Fruit fly (Drosophila melanogaster) whole organism, embryonic: Measurements from ENCODE around the gene dbf.

Experiments used
- CG1024 ChIP-seq: fragments of 200-800 bp; sonication (Bioruptor generic); IDR thresholded peaks from 2 replicates; pipeline ENCODE4 v1.3.6; 2022; ENCODE audit warnings: missing biosample characterization, missing genetic modification characterization
- CG10959 ChIP-seq: fragments of 200-800 bp; sonication (Bioruptor generic); IDR thresholded peaks from 2 replicates; pipeline ENCODE4 v1.3.6; 2022; ENCODE audit warnings: missing biosample characterization, missing genetic modification characterization
- CG11504 ChIP-seq: fragments of 200-800 bp; sonication (Bioruptor generic); optimal IDR thresholded peaks from 3 replicates; lab custom pipeline; 2019; ENCODE audit warnings: missing biosample characterization, mild to moderate bottlenecking, missing genetic modification characterization, moderate library complexity
- CG12236 ChIP-seq: fragments of 200-800 bp; sonication (Bioruptor generic); optimal IDR thresholded peaks from 2 replicates; lab custom pipeline; 2016; ENCODE audit warnings: missing biosample characterization, missing genetic modification characterization
- CG14014 ChIP-seq: fragments of 200-800 bp; sonication (Bioruptor generic); IDR thresholded peaks from 2 replicates; pipeline ENCODE4 v1.3.6; 2022; ENCODE audit warnings: missing biosample characterization, missing genetic modification characterization
- CG15479 ChIP-seq: fragments of 200-800 bp; sonication (Bioruptor generic); optimal IDR thresholded peaks from 3 replicates; lab custom pipeline; 2019; ENCODE audit warnings: missing biosample characterization, mild to moderate bottlenecking, missing genetic modification characterization, moderate library complexity
- CG2199 ChIP-seq: fragments of 200-800 bp; sonication (Bioruptor generic); IDR thresholded peaks from 3 replicates; pipeline ENCODE4 v1.3.6; 2022; ENCODE audit warnings: missing biosample characterization, missing genetic modification characterization
- CG2678 ChIP-seq: fragments of 200-800 bp; sonication (Bioruptor generic); optimal IDR thresholded peaks from 3 replicates; lab custom pipeline; 2019; ENCODE audit warnings: missing biosample characterization, mild to moderate bottlenecking, missing genetic modification characterization, moderate library complexity
- CG31441 ChIP-seq: fragments of 200-800 bp; sonication (Bioruptor generic); IDR thresholded peaks from 2 replicates; pipeline ENCODE4 v1.3.6; 2022; ENCODE audit warnings: missing biosample characterization, missing genetic modification characterization
- CG3995 ChIP-seq: fragments of 200-800 bp; sonication (Bioruptor generic); optimal IDR thresholded peaks from 3 replicates; lab custom pipeline; 2016; ENCODE audit warnings: missing biosample characterization, missing genetic modification characterization
- Camta ChIP-seq: fragments of 200-800 bp; sonication (Bioruptor generic); optimal IDR thresholded peaks from 2 replicates; lab custom pipeline; 2016; ENCODE audit warnings: missing biosample characterization, missing genetic modification characterization
- Chrac-16 ChIP-seq: fragments of 200-800 bp; sonication (Bioruptor generic); optimal IDR thresholded peaks from 3 replicates; lab custom pipeline; 2016; ENCODE audit warnings: missing biosample characterization, missing genetic modification characterization
- Dip3 ChIP-seq: fragments of 200-800 bp; sonication (Bioruptor generic); optimal IDR thresholded peaks from 3 replicates; lab custom pipeline; 2016; ENCODE audit warnings: missing biosample characterization, missing genetic modification characterization
- Drgx ChIP-seq: fragments of 200-800 bp; sonication (Bioruptor generic); IDR thresholded peaks from 2 replicates; pipeline ENCODE4 v1.3.6; 2022; ENCODE audit warnings: missing biosample characterization, missing genetic modification characterization
- Eip74EF ChIP-seq, 2 experiments: fragments of 200-800 bp in 1 of 2; fragments of >200 bp in 1 of 2; sonication (Bioruptor generic) in 1 of 2; optimal IDR thresholded peaks; 2 replicates each; lab custom pipeline; 2017 to 2019; ENCODE audit warnings: missing biosample characterization in 2 of 2, missing genetic modification characterization in 2 of 2, mild to moderate bottlenecking in 1 of 2, moderate library complexity in 1 of 2
- Elba2 ChIP-seq: fragments of 200-800 bp; sonication (Bioruptor generic); optimal IDR thresholded peaks from 3 replicates; lab custom pipeline; 2016; ENCODE audit warnings: missing biosample characterization, missing genetic modification characterization
- Gug ChIP-seq: fragments of 200-800 bp; sonication (Bioruptor generic); IDR thresholded peaks from 4 replicates; pipeline ENCODE4 v1.3.6; 2022; ENCODE audit warnings: missing biosample characterization, missing genetic modification characterization
- NFAT ChIP-seq: fragments of 200-800 bp; sonication (Bioruptor generic); IDR thresholded peaks from 2 replicates; pipeline ENCODE4 v1.3.6; 2022; ENCODE audit warnings: missing biosample characterization, missing genetic modification characterization
- Nf-YC ChIP-seq: fragments of 200-800 bp; optimal IDR thresholded peaks from 3 replicates; lab custom pipeline; 2019; ENCODE audit warnings: missing biosample characterization, mild to moderate bottlenecking, missing genetic modification characterization, moderate library complexity
- Sin3A ChIP-seq: fragments of >200 bp; optimal IDR thresholded peaks from 2 replicates; lab custom pipeline; 2018
- Xrp1 ChIP-seq: fragments of 200-800 bp; sonication (Bioruptor generic); IDR thresholded peaks from 2 replicates; pipeline ENCODE4 v1.3.6; 2022; ENCODE audit warnings: missing biosample characterization, missing genetic modification characterization
- cato ChIP-seq: fragments of 200-800 bp; sonication (Bioruptor generic); optimal IDR thresholded peaks from 2 replicates; lab custom pipeline; 2016; ENCODE audit warnings: missing biosample characterization, missing genetic modification characterization, borderline replicate concordance
- crol ChIP-seq: fragments of 200-800 bp; sonication (Bioruptor generic); IDR thresholded peaks from 2 replicates; pipeline ENCODE4 v1.3.6; 2022; ENCODE audit warnings: missing biosample characterization, missing genetic modification characterization
- dysf ChIP-seq: fragments of 200-800 bp; sonication (Bioruptor generic); IDR thresholded peaks from 3 replicates; pipeline ENCODE4 v1.3.6; 2022; ENCODE audit warnings: missing biosample characterization, missing genetic modification characterization
- ems ChIP-seq: fragments of 200-800 bp; sonication (Bioruptor generic); optimal IDR thresholded peaks from 3 replicates; lab custom pipeline; 2016; ENCODE audit warnings: missing biosample characterization, missing genetic modification characterization
- her ChIP-seq: fragments of 200-800 bp; sonication (Bioruptor generic); optimal IDR thresholded peaks from 2 replicates; lab custom pipeline; 2016; ENCODE audit warnings: missing biosample characterization, missing genetic modification characterization
- insv ChIP-seq, 2 experiments: fragments of 200-800 bp; sonication (Bioruptor generic); optimal IDR thresholded peaks; 3 replicates each; lab custom pipeline; 2016 to 2018; ENCODE audit warnings: missing biosample characterization in 2 of 2, missing genetic modification characterization in 2 of 2
- knrl ChIP-seq: fragments of 200-800 bp; sonication (Bioruptor generic); IDR thresholded peaks from 3 replicates; pipeline ENCODE4 v1.3.6; 2022; ENCODE audit warnings: missing biosample characterization, missing genetic modification characterization; ENCODE audit not compliant: partially characterized antibody
- lab ChIP-seq: fragments of 200-800 bp; sonication (Bioruptor generic); optimal IDR thresholded peaks from 3 replicates; lab custom pipeline; 2017; ENCODE audit warnings: missing biosample characterization, missing genetic modification characterization, mild to moderate bottlenecking, moderate library complexity, missing genetic modification reagents
- oc ChIP-seq: fragments of 200-800 bp; sonication (Bioruptor generic); optimal IDR thresholded peaks from 2 replicates; lab custom pipeline; 2018; ENCODE audit warnings: missing biosample characterization, mild to moderate bottlenecking, missing genetic modification characterization, moderate library complexity
- repo ChIP-seq: fragments of 200-800 bp; sonication (Bioruptor generic); optimal IDR thresholded peaks from 2 replicates; lab custom pipeline; 2016; ENCODE audit warnings: missing biosample characterization, missing genetic modification characterization
- slou ChIP-seq: fragments of 200-800 bp; sonication (Bioruptor generic); optimal IDR thresholded peaks from 3 replicates; lab custom pipeline; 2016; ENCODE audit warnings: missing biosample characterization, missing genetic modification characterization
- sqz ChIP-seq: fragments of 200-800 bp; sonication (Bioruptor generic); optimal IDR thresholded peaks from 3 replicates; lab custom pipeline; 2018; ENCODE audit warnings: missing biosample characterization, mild to moderate bottlenecking, missing genetic modification characterization
- stwl ChIP-seq: fragments of 200-800 bp; sonication (Bioruptor generic); optimal IDR thresholded peaks from 3 replicates; lab custom pipeline; 2018; ENCODE audit warnings: missing biosample characterization, mild to moderate bottlenecking, missing genetic modification characterization, moderate library complexity
- zen ChIP-seq: fragments of 200-800 bp; sonication (Bioruptor generic); optimal IDR thresholded peaks from 3 replicates; lab custom pipeline; 2018; ENCODE audit warnings: missing biosample characterization, mild to moderate bottlenecking, missing genetic modification characterization, moderate library complexity

The dbf gene

DNA sequence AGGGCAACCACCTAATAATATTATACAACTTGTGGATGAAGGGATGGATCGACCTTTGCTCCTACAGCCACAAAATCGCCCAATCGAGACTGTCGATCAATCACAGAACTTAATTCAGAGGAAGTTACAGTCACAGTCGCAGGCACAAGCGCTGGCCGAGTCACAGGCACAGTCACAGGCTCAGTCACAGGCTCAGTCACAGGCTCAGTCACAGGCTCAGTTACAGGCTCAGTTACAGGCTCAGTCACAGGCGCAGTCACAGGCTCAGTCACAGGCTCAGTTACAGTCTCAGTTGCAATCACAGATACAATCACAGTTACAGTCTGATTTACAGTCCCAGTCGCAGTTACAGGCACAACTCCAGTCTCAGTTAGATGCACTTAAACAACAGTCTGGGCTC, 4.7 kb upstream of the dbf start:
- TF ChIP-seq Eip74EF (GFP tag; optimal IDR thresholded peaks at IDR 0.05; lab: Kevin White, UChicago) = no peak
- no peak for TF ChIP-seq Nf-YC
- no peak for TF ChIP-seq ems (GFP tag; lab: Kevin White, UChicago)
- TF ChIP-seq slou = no peak
- TF ChIP-seq CG31441 (GFP tag; lab: Robert Waterston, UW) = peak; percentile 59; the same call in 1 of the 2 replicates
- peak; percentile 6 for TF ChIP-seq stwl
- 0 out of 2 replicates have a peak, but pooled peaks have one; percentile 13 for TF ChIP-seq CG10959 (GFP tag; lab: Robert Waterston, UW)
- TF ChIP-seq insv (GFP tag; optimal IDR thresholded peaks at IDR 0.05; lab: Kevin White, UChicago) = peak in 1 of 2 experiments; percentile 77
- no peak for TF ChIP-seq Dip3 (GFP tag; lab: Kevin White, UChicago)
- TF ChIP-seq crol = no peak
- TF ChIP-seq NFAT (GFP tag; lab: Robert Waterston, UW) = no peak
- TF ChIP-seq CG3995 (GFP tag; lab: Kevin White, UChicago) = peak; percentile 80
- TF ChIP-seq Drgx (GFP tag; lab: Robert Waterston, UW) = no peak
- peak; percentile 52 for TF ChIP-seq Elba2 (GFP tag; lab: Kevin White, UChicago)
- no peak for TF ChIP-seq lab (GFP tag; lab: Kevin White, UChicago)
- TF ChIP-seq Chrac-16 (GFP tag; lab: Kevin White, UChicago) = no peak
- no peak for TF ChIP-seq Xrp1 (GFP tag; lab: Robert Waterston, UW)
- no peak for TF ChIP-seq CG2678 (tag; lab: Kevin White, UChicago)
- TF ChIP-seq CG14014 (GFP tag; lab: Robert Waterston, UW) = no peak
- TF ChIP-seq, all 482 proteins: peak for 6

- TF ChIP-seq Elba2 (GFP tag; lab: Kevin White, UChicago) = peak; percentile 99
- peak; percentile 75 for TF ChIP-seq CG3995 (GFP tag; lab: Kevin White, UChicago)
- TF ChIP-seq dysf (GFP tag; lab: Robert Waterston, UW) = no peak
- peak in 1 of 2 experiments; percentile 91 for TF ChIP-seq insv (GFP tag; optimal IDR thresholded peaks at IDR 0.05; lab: Kevin White, UChicago)
- peak; percentile 41 for TF ChIP-seq zen (tag; lab: Kevin White, UChicago)
- 0 out of 2 replicates have a peak, but pooled peaks have one; percentile 48 for TF ChIP-seq CG31441 (GFP tag; lab: Robert Waterston, UW)
- TF ChIP-seq repo (GFP tag; lab: Kevin White, UChicago) = no peak
Measured at dm6 chr2L:10647720-10648349, 3.6 kb upstream of the dbf start.

DNA sequence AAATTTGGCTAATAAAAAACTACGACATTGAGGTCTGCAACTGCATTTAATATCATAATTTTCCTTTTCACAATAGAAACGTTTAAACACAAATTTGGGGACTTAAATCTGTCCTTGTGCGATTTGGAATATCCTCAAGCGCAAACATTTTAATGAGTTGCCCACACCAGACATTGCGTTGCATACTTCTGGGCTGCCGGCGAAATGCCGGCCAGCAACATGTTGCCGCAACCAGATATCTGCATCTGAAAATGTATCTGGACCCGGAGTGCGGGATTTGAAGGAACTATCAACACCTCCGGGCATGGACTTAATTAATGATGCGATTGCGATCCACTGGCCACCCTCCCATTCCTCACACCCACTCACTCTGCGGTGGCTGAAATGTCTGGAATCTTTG, 3.1 kb downstream of the dbf start:
- peak; percentile 99 for TF ChIP-seq CG11504 (tag; lab: Kevin White, UChicago)
- no peak for TF ChIP-seq Camta (GFP tag; lab: Kevin White, UChicago)
- peak; percentile 19 for TF ChIP-seq zen (tag; lab: Kevin White, UChicago)
- TF ChIP-seq CG2199 (GFP tag; lab: Robert Waterston, UW) = 0 out of 3 replicates have a peak, but pooled peaks have one; percentile 30

DNA sequence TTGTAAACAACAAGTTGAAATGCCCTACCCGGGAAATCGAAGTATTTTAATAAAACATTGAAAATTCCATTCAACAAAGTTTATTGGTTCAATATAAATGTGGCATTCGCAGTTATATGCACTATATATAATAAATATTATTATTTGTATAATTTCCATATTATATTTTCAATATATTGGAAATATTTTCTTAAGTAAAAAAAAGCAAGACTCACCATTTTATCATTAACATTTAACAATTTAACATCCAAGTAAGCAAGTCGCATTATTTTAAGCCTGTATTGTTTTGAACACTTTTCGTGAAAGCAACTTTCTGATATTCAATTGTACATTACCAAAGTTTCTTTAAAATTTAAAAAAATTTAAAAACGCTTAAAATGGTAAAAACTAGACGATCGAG, 6.6 kb downstream of the dbf start, which contains the start of gene CG45690:
Gene CG45690 (plus strand): TSS at position 301 of the 400 bp plus-strand sequence.
- TF ChIP-seq knrl = no peak
- no peak for TF ChIP-seq CG15479 (GFP tag; lab: Kevin White, UChicago)
- no peak for TF ChIP-seq oc (tag; lab: Kevin White, UChicago)
- no peak for TF ChIP-seq cato (GFP tag; lab: Kevin White, UChicago)
- TF ChIP-seq CG12236 (GFP tag; lab: Kevin White, UChicago) = no peak
- no peak for TF ChIP-seq CG1024 (GFP tag; lab: Robert Waterston, UW)
- no peak for TF ChIP-seq her
- TF ChIP-seq Sin3A (lab: Kevin White, UChicago) = no peak
- TF ChIP-seq sqz (GFP tag; lab: Kevin White, UChicago) = no peak
- no peak for TF ChIP-seq Gug (GFP tag; lab: Robert Waterston, UW)
- TF ChIP-seq, all 482 proteins: peak for 0
